Worm (Caenorhabditis elegans) whole organism, young adult: Measurements from ENCODE around the gene srh-73.

Experiments
- B0019.2 ChIP-seq: fragments of 200-800 bp; sonication (Bioruptor generic); conservative IDR thresholded peaks from 2 replicates; pipeline ENCODE4 v1.3.6; 2022; ENCODE audit warnings: missing genetic modification reagents, missing genetic modification characterization, missing compliant biosample characterization
- B0336.3 ChIP-seq: fragments of 200-800 bp; sonication (Bioruptor generic); IDR thresholded peaks from 2 replicates; pipeline ENCODE4 v1.3.6; 2022; ENCODE audit warnings: missing genetic modification characterization, missing compliant biosample characterization
- C06A6.2 ChIP-seq: fragments of 200-800 bp; sonication (Bioruptor generic); conservative IDR thresholded peaks from 2 replicates; pipeline ENCODE4 v1.3.6; 2022; ENCODE audit warnings: missing genetic modification characterization, missing compliant biosample characterization
- F39B2.1 ChIP-seq: fragments of 200-800 bp; sonication (Bioruptor generic); IDR thresholded peaks from 2 replicates; pipeline ENCODE4 v1.3.6; 2022; ENCODE audit warnings: missing genetic modification reagents, missing genetic modification characterization, missing compliant biosample characterization
- F49E8.2 ChIP-seq: sonication (generic microtip); optimal IDR thresholded peaks from 3 replicates; lab custom pipeline; 2017; ENCODE audit warnings: missing genetic modification characterization, mild to moderate bottlenecking, missing compliant biosample characterization, antibody characterized with exemption, moderate library complexity; ENCODE audit not compliant: insufficient read depth
- F57A8.1 ChIP-seq: fragments of 200-800 bp; sonication (Bioruptor generic); optimal IDR thresholded peaks from 2 replicates; lab custom pipeline; 2018; ENCODE audit warnings: mild to moderate bottlenecking, missing genetic modification characterization, moderate library complexity, missing compliant biosample characterization
- Y53F4B.3 ChIP-seq: fragments of 200-800 bp; sonication (Bioruptor generic); IDR thresholded peaks from 2 replicates; pipeline ENCODE4 v1.3.6; 2022; ENCODE audit warnings: missing genetic modification reagents, missing genetic modification characterization, missing compliant biosample characterization
- ama-1 ChIP-seq, 3 experiments: fragments of 150-350 bp in 1 of 3; sonication (generic microtip) in 2 of 3; optimal IDR thresholded peaks; 2 replicates each; lab custom pipeline; 2014 to 2018; ENCODE audit warnings: missing biosample characterization in 2 of 3, missing genetic modification characterization in 2 of 3, missing genetic modification reagents in 2 of 3
- cebp-1 ChIP-seq, 2 experiments: fragments of 200-800 bp in 1 of 2; sonication (Bioruptor generic) in 1 of 2; sonication (generic microtip) in 1 of 2; IDR thresholded peaks in 1 of 2; optimal IDR thresholded peaks in 1 of 2; 2 replicates each; pipeline versions ENCODE4 v1.3.6 to Lab custom; 2017 to 2022; ENCODE audit warnings: missing compliant biosample characterization in 2 of 2, missing genetic modification characterization in 2 of 2, mild to moderate bottlenecking in 1 of 2, missing genetic modification reagents in 1 of 2, moderate library complexity in 1 of 2
- ceh-27 ChIP-seq: fragments of 200-800 bp; sonication (Bioruptor generic); optimal IDR thresholded peaks from 2 replicates; lab custom pipeline; 2018; ENCODE audit warnings: mild to moderate bottlenecking, missing genetic modification characterization, moderate library complexity, missing compliant biosample characterization
- ceh-40 ChIP-seq: fragments of 200-800 bp; sonication (Bioruptor generic); IDR thresholded peaks from 2 replicates; pipeline ENCODE4 v1.3.6; 2022; ENCODE audit warnings: missing genetic modification characterization, missing compliant biosample characterization
- ceh-58 ChIP-seq: fragments of 200-800 bp; sonication (Bioruptor generic); IDR thresholded peaks from 2 replicates; pipeline ENCODE4 v1.3.6; 2022; ENCODE audit warnings: missing genetic modification characterization, missing compliant biosample characterization
- ceh-91 ChIP-seq: fragments of 200-800 bp; sonication (Bioruptor generic); IDR thresholded peaks from 2 replicates; pipeline ENCODE4 v1.3.6; 2022; ENCODE audit warnings: missing genetic modification reagents, missing genetic modification characterization, missing compliant biosample characterization
- chd-7 ChIP-seq: sonication (generic microtip); optimal IDR thresholded peaks from 2 replicates; lab custom pipeline; 2016; ENCODE audit warnings: mild to moderate bottlenecking, missing genetic modification characterization, moderate library complexity, missing compliant biosample characterization
- dox-1 ChIP-seq: fragments of 200-800 bp; sonication (Bioruptor generic); IDR thresholded peaks from 2 replicates; pipeline ENCODE4 v1.3.6; 2022; ENCODE audit warnings: missing genetic modification reagents, missing genetic modification characterization, missing compliant biosample characterization
- dpff-1 ChIP-seq: sonication (generic microtip); optimal IDR thresholded peaks from 2 replicates; lab custom pipeline; 2017; ENCODE audit warnings: mild to moderate bottlenecking, missing genetic modification characterization, missing compliant biosample characterization
- dpl-1 ChIP-seq: fragments of 150-350 bp; optimal IDR thresholded peaks from 2 replicates; lab custom pipeline; 2014; ENCODE audit warnings: missing biosample characterization, missing genetic modification reagents, missing genetic modification characterization
- efl-1 ChIP-seq: fragments of 150-350 bp; optimal IDR thresholded peaks from 2 replicates; lab custom pipeline; 2014; ENCODE audit warnings: missing biosample characterization, missing genetic modification reagents, missing genetic modification characterization
- egl-18 ChIP-seq: fragments of 200-800 bp; sonication (Bioruptor generic); IDR thresholded peaks from 2 replicates; pipeline ENCODE4 v1.3.6; 2022; ENCODE audit warnings: missing genetic modification reagents, missing genetic modification characterization, missing compliant biosample characterization
- egl-44 ChIP-seq: fragments of 200-800 bp; sonication (Bioruptor generic); IDR thresholded peaks from 2 replicates; pipeline ENCODE4 v1.3.6; 2022; ENCODE audit warnings: missing genetic modification reagents, missing genetic modification characterization, missing compliant biosample characterization
- ets-4 ChIP-seq: fragments of 200-800 bp; sonication (Bioruptor generic); optimal IDR thresholded peaks from 2 replicates; lab custom pipeline; 2018; ENCODE audit warnings: mild to moderate bottlenecking, missing genetic modification characterization, missing compliant biosample characterization
- hmg-1.2 ChIP-seq: fragments of 200-800 bp; sonication (Bioruptor generic); IDR thresholded peaks from 2 replicates; pipeline ENCODE4 v1.3.6; 2022; ENCODE audit warnings: missing genetic modification reagents, missing genetic modification characterization, missing compliant biosample characterization
- hrde-1 ChIP-seq: sonication (generic microtip); optimal IDR thresholded peaks from 2 replicates; lab custom pipeline; 2016; ENCODE audit warnings: missing genetic modification characterization, mild to moderate bottlenecking, missing compliant biosample characterization, moderate library complexity, missing genotype, missing genetic modification reagents, borderline replicate concordance
- hsf-1 ChIP-seq: fragments of 200-800 bp; sonication (Bioruptor generic); IDR thresholded peaks from 2 replicates; pipeline ENCODE4 v1.3.6; 2022; ENCODE audit warnings: missing genetic modification reagents, missing genetic modification characterization, missing compliant biosample characterization
- lag-1 ChIP-seq: fragments of 200-800 bp; sonication (Bioruptor generic); IDR thresholded peaks from 2 replicates; pipeline ENCODE4 v1.3.6; 2022; ENCODE audit warnings: missing genetic modification reagents, missing genetic modification characterization, missing compliant biosample characterization
- let-607 ChIP-seq, 2 experiments: fragments of 200-800 bp in 1 of 2; sonication (Bioruptor generic) in 1 of 2; sonication (generic microtip) in 1 of 2; optimal IDR thresholded peaks; 2 replicates each; lab custom pipeline; 2016 to 2018; ENCODE audit warnings: mild to moderate bottlenecking in 2 of 2, missing compliant biosample characterization in 2 of 2, missing genetic modification characterization in 2 of 2, moderate library complexity in 2 of 2, missing genotype in 1 of 2
- lin-54 ChIP-seq: fragments of 200-800 bp; sonication (Bioruptor generic); optimal IDR thresholded peaks from 2 replicates; lab custom pipeline; 2018; ENCODE audit warnings: mild to moderate bottlenecking, missing genetic modification characterization, missing compliant biosample characterization
- lir-1 ChIP-seq: fragments of 200-800 bp; sonication (Bioruptor generic); conservative IDR thresholded peaks from 2 replicates; pipeline ENCODE4 v1.3.6; 2022; ENCODE audit warnings: missing genetic modification reagents, missing genetic modification characterization, missing compliant biosample characterization
- lsy-27 ChIP-seq: sonication (generic microtip); optimal IDR thresholded peaks from 2 replicates; lab custom pipeline; 2017; ENCODE audit warnings: missing genetic modification characterization, mild to moderate bottlenecking, missing compliant biosample characterization, antibody characterized with exemption, missing genotype, borderline replicate concordance; ENCODE audit not compliant: insufficient read depth
- madf-10 ChIP-seq: sonication (generic microtip); optimal IDR thresholded peaks from 2 replicates; lab custom pipeline; 2016; ENCODE audit warnings: mild to moderate bottlenecking, missing genetic modification characterization, missing compliant biosample characterization
- madf-8 ChIP-seq: fragments of 200-800 bp; sonication (Bioruptor generic); conservative IDR thresholded peaks from 2 replicates; pipeline ENCODE4 v1.3.6; 2022; ENCODE audit warnings: missing genetic modification reagents, missing genetic modification characterization, missing compliant biosample characterization
- mel-28 ChIP-seq: sonication (generic microtip); optimal IDR thresholded peaks from 2 replicates; lab custom pipeline; 2016; ENCODE audit warnings: borderline replicate concordance, mild to moderate bottlenecking, missing genetic modification characterization, missing compliant biosample characterization
- mes-4 ChIP-seq: sonication (generic microtip); optimal IDR thresholded peaks from 2 replicates; lab custom pipeline; 2016; ENCODE audit warnings: missing genotype, missing genetic modification characterization, missing compliant biosample characterization
- nfya-1 ChIP-seq: sonication (generic microtip); optimal IDR thresholded peaks from 2 replicates; lab custom pipeline; 2017; ENCODE audit warnings: antibody characterized with exemption, missing compliant biosample characterization, missing genetic modification characterization, borderline replicate concordance; ENCODE audit not compliant: insufficient read depth
- nfyb-1 ChIP-seq: fragments of 200-800 bp; sonication (Bioruptor generic); IDR thresholded peaks from 2 replicates; pipeline ENCODE4 v1.3.6; 2022; ENCODE audit warnings: missing genetic modification reagents, missing genetic modification characterization, missing compliant biosample characterization
- nhr-27 ChIP-seq: fragments of 200-800 bp; sonication (Bioruptor generic); optimal IDR thresholded peaks from 2 replicates; lab custom pipeline; 2018; ENCODE audit warnings: mild to moderate bottlenecking, missing genetic modification characterization, moderate library complexity, missing compliant biosample characterization
- pha-4 ChIP-seq: fragments of 150-350 bp; sonication (generic microtip); optimal IDR thresholded peaks from 2 replicates; lab custom pipeline; 2014; ENCODE audit warnings: missing biosample characterization, missing genetic modification reagents, missing genetic modification characterization
- rcor-1 ChIP-seq: fragments of 200-800 bp; sonication (Bioruptor generic); IDR thresholded peaks from 2 replicates; pipeline ENCODE4 v1.3.6; 2022; ENCODE audit warnings: missing genetic modification reagents, missing genetic modification characterization, missing compliant biosample characterization
- rec-8 ChIP-seq, 2 experiments: sonication (generic microtip); optimal IDR thresholded peaks; 2 replicates each; lab custom pipeline; 2016; ENCODE audit warnings: mild to moderate bottlenecking in 2 of 2, missing genetic modification characterization in 2 of 2, missing genetic modification reagents in 2 of 2, missing genotype in 2 of 2, missing biosample characterization in 1 of 2, missing compliant biosample characterization in 1 of 2, moderate library complexity in 1 of 2
- sdz-38 ChIP-seq: sonication (generic microtip); optimal IDR thresholded peaks from 2 replicates; lab custom pipeline; 2016; ENCODE audit warnings: missing genotype, missing genetic modification characterization, missing compliant biosample characterization
- snpc-4 ChIP-seq, 5 experiments: fragments of 150-350 bp in 1 of 5; sonication (generic microtip) in 4 of 5; optimal IDR thresholded peaks; 2 replicates each; lab custom pipeline; 2014 to 2018; ENCODE audit warnings: missing genetic modification characterization in 5 of 5, missing biosample characterization in 3 of 5, antibody characterized with exemption in 2 of 5, mild to moderate bottlenecking in 2 of 5, missing compliant biosample characterization in 2 of 5, missing genotype in 2 of 5, moderate library complexity in 2 of 5, missing genetic modification reagents in 1 of 5
- somi-1 ChIP-seq: fragments of 200-800 bp; sonication (Bioruptor generic); optimal IDR thresholded peaks from 2 replicates; lab custom pipeline; 2018; ENCODE audit warnings: mild to moderate bottlenecking, missing genetic modification characterization, missing compliant biosample characterization
- ztf-28 ChIP-seq: fragments of 200-800 bp; sonication (Bioruptor generic); IDR thresholded peaks from 2 replicates; pipeline ENCODE4 v1.3.6; 2022; ENCODE audit warnings: missing genetic modification reagents, missing genetic modification characterization, missing compliant biosample characterization
- ztf-3 ChIP-seq: fragments of 200-800 bp; sonication (Bioruptor generic); optimal IDR thresholded peaks from 2 replicates; lab custom pipeline; 2018; ENCODE audit warnings: mild to moderate bottlenecking, missing genetic modification characterization, missing compliant biosample characterization

srh-73 gene

ce11 chrII:12494556-12495131, 17.3 kb upstream of the srh-73 start, which contains the start of gene col-85 (continued):
- peak; percentile 82 for TF ChIP-seq ceh-40 (GFP tag; lab: Robert Waterston, UW)
- TF ChIP-seq F39B2.1 (GFP tag; lab: Robert Waterston, UW) = no peak
- TF ChIP-seq chd-7 (tag; lab: Kevin White, UChicago) = peak; percentile 87
- TF ChIP-seq F57A8.1 (GFP tag; lab: Kevin White, UChicago) = peak; percentile 43
- peak; percentile 90 for TF ChIP-seq hmg-1.2 (GFP tag; lab: Robert Waterston, UW)
- no peak for TF ChIP-seq ets-4 (GFP tag; lab: Kevin White, UChicago)
- peak; percentile 3 for TF ChIP-seq mel-28 (tag; lab: Kevin White, UChicago)
- TF ChIP-seq ama-1 (optimal IDR thresholded peaks at IDR 0.05; lab: Kevin White, UChicago) = no peak
- peak in 1 of 2 experiments; percentile 82 for TF ChIP-seq ama-1 (GFP tag; optimal IDR thresholded peaks at IDR 0.05; lab: Kevin White, UChicago)
- no peak for TF ChIP-seq pha-4 (tag; lab: Kevin White, UChicago)
- no peak for TF ChIP-seq cebp-1 (GFP tag; IDR thresholded peaks at IDR 0.05; lab: Robert Waterston, UW)
- peak; percentile 81 for TF ChIP-seq cebp-1 (tag; optimal IDR thresholded peaks at IDR 0.05; lab: Kevin White, UChicago)
- peak; percentile 75 for TF ChIP-seq B0019.2 (GFP tag; lab: Robert Waterston, UW)
- TF ChIP-seq dpl-1 (GFP tag; lab: Kevin White, UChicago) = peak; percentile 24
- peak; percentile 95 for TF ChIP-seq dox-1 (GFP tag; lab: Robert Waterston, UW)
- peak; percentile 68 for TF ChIP-seq F49E8.2 (tag; lab: Kevin White, UChicago)
- TF ChIP-seq C06A6.2 (GFP tag; lab: Robert Waterston, UW) = 0 out of 2 replicates have a peak, but pooled peaks have one; percentile 35
- peak; percentile 26 for TF ChIP-seq efl-1
- peak; percentile 93 for TF ChIP-seq nfyb-1 (GFP tag; lab: Robert Waterston, UW)
- no peak; the same call in 1 of the 2 replicates for TF ChIP-seq madf-8 (GFP tag; lab: Robert Waterston, UW)
- peak; percentile 45 for TF ChIP-seq mes-4 (tag; lab: Kevin White, UChicago)
- peak; percentile 78 for TF ChIP-seq lin-54
- peak; percentile 55 for TF ChIP-seq ztf-3 (GFP tag; lab: Kevin White, UChicago)
- TF ChIP-seq somi-1 = peak; percentile 79
- no peak for TF ChIP-seq lag-1
- TF ChIP-seq ceh-91 (GFP tag; lab: Robert Waterston, UW) = peak; percentile 43
- TF ChIP-seq nhr-27 (tag; lab: Kevin White, UChicago) = peak; percentile 72
- TF ChIP-seq madf-10 (tag; lab: Kevin White, UChicago) = peak; percentile 84
- peak; percentile 29 for TF ChIP-seq lsy-27
- TF ChIP-seq egl-18 (GFP tag; lab: Robert Waterston, UW) = 0 out of 2 replicates have a peak, but pooled peaks have one; percentile 50
- TF ChIP-seq B0336.3 (GFP tag; lab: Robert Waterston, UW) = peak; percentile 75
- peak; percentile 76 to 91 for TF ChIP-seq rec-8 (tag; optimal IDR thresholded peaks at IDR 0.05; lab: Kevin White, UChicago)
- peak; percentile 58 for TF ChIP-seq lir-1 (GFP tag; lab: Robert Waterston, UW)
- no peak for TF ChIP-seq sdz-38 (tag; lab: Kevin White, UChicago)
- no peak for TF ChIP-seq nfya-1
- TF ChIP-seq Y53F4B.3 (GFP tag; lab: Robert Waterston, UW) = no peak; the same call in 1 of the 2 replicates
- peak; percentile 81 for TF ChIP-seq ztf-28 (GFP tag; lab: Robert Waterston, UW)
- TF ChIP-seq rcor-1 (GFP tag; lab: Robert Waterston, UW) = peak; percentile 85
- peak; percentile 3 to 56 for TF ChIP-seq let-607 (tag; optimal IDR thresholded peaks at IDR 0.05; lab: Kevin White, UChicago)
- TF ChIP-seq dpff-1 = no peak
- TF ChIP-seq hrde-1 = peak; percentile 74
- peak; percentile 36 for TF ChIP-seq ceh-27 (GFP tag; lab: Kevin White, UChicago)
- TF ChIP-seq snpc-4 (GFP tag; optimal IDR thresholded peaks at IDR 0.05; lab: Kevin White, UChicago) = peak; percentile 91
- peak; percentile 92 to 97 (median 95) for TF ChIP-seq snpc-4 (tag; optimal IDR thresholded peaks at IDR 0.05; lab: Kevin White, UChicago)
- peak; percentile 93 for TF ChIP-seq ceh-58 (GFP tag; lab: Robert Waterston, UW)
- peak; percentile 52; the same call in 1 of the 2 replicates for TF ChIP-seq hsf-1 (GFP tag; lab: Robert Waterston, UW)
- peak; percentile 89 for TF ChIP-seq egl-44 (GFP tag; lab: Robert Waterston, UW)
